Fruit fly (Drosophila melanogaster) whole organism: ENCODE measurements around the gene PolE2.

Source experiments
- Dll ChIP-seq: fragments of >200 bp; optimal IDR thresholded peaks from 2 replicates; lab custom pipeline; 2017
- pan ChIP-seq: fragments of >200 bp; optimal IDR thresholded peaks from 2 replicates; lab custom pipeline; 2017
- psq ChIP-seq: fragments of >200 bp; optimal IDR thresholded peaks from 2 replicates; lab custom pipeline; 2017

DNA sequence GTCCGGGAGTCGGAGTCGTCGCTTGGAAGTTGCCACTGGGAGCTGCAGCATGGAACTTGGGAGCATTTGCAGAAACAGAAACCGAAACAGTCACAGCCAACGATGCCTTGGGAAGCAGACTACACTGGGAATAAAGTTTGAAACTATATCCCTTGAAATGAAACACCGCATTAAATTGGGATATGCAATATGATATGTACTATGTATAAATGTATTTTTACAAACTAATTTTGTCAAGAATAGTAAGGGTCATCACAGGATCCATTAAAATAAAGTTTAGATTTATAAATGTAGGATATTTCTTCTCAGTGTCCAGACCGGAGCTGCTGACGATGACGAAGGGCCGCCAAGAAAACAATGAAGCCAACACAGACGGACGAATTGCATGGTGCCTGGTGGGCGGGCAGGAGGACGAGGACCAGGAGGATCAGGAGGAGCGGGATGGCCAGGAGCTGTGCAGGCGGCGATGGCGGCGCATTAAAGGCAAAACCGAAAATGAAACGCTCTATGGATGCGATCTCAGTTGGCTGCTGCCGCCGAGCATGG is 33.3 kb downstream of the PolE2 start:
- TF ChIP-seq Dll (no peak), pan (lab: Kevin White, UChicago) (no peak), psq (lab: Kevin White, UChicago) (no peak)
